Worm (Caenorhabditis elegans) whole organism, young adult: ENCODE data around the gene Y37D8A.26.

Experiments
- B0261.1 ChIP-seq: sonication (generic microtip); optimal IDR thresholded peaks from 2 replicates; lab custom pipeline; 2016; ENCODE audit warnings: mild to moderate bottlenecking, missing genetic modification characterization, moderate library complexity, missing compliant biosample characterization
- F39B2.1 ChIP-seq: fragments of 200-800 bp; sonication (Bioruptor generic); IDR thresholded peaks from 2 replicates; pipeline ENCODE4 v1.3.6; 2022; ENCODE audit warnings: missing genetic modification reagents, missing genetic modification characterization, missing compliant biosample characterization
- T07F8.4 ChIP-seq: sonication (generic microtip); optimal IDR thresholded peaks from 2 replicates; lab custom pipeline; 2016; ENCODE audit warnings: mild to moderate bottlenecking, missing genetic modification characterization, moderate library complexity, missing compliant biosample characterization
- T26A5.8 ChIP-seq: sonication (generic microtip); optimal IDR thresholded peaks from 2 replicates; lab custom pipeline; 2016; ENCODE audit warnings: missing genetic modification characterization, missing compliant biosample characterization
- aptf-2 ChIP-seq: fragments of 200-800 bp; sonication (Bioruptor generic); conservative IDR thresholded peaks from 2 replicates; pipeline ENCODE4 v1.3.6; 2022; ENCODE audit warnings: missing genetic modification reagents, missing genetic modification characterization, missing compliant biosample characterization
- atf-7 ChIP-seq: sonication (generic microtip); optimal IDR thresholded peaks from 2 replicates; lab custom pipeline; 2017; ENCODE audit warnings: mild to moderate bottlenecking, missing genetic modification characterization, missing compliant biosample characterization
- attf-3 ChIP-seq: fragments of 200-800 bp; sonication (Bioruptor generic); conservative IDR thresholded peaks from 2 replicates; pipeline ENCODE4 v1.3.6; 2022; ENCODE audit warnings: missing genetic modification reagents, missing genetic modification characterization, missing compliant biosample characterization
- attf-5 ChIP-seq: fragments of 200-800 bp; sonication (Bioruptor generic); optimal IDR thresholded peaks from 2 replicates; lab custom pipeline; 2018; ENCODE audit warnings: mild to moderate bottlenecking, missing genetic modification characterization, missing compliant biosample characterization
- bed-2 ChIP-seq: fragments of 200-800 bp; sonication (Bioruptor generic); IDR thresholded peaks from 2 replicates; pipeline ENCODE4 v1.3.6; 2022; ENCODE audit warnings: missing genetic modification reagents, missing genetic modification characterization, missing compliant biosample characterization
- ccch-3 ChIP-seq: fragments of 200-800 bp; sonication (Bioruptor generic); optimal IDR thresholded peaks from 2 replicates; lab custom pipeline; 2018; ENCODE audit warnings: mild to moderate bottlenecking, missing genetic modification characterization, missing compliant biosample characterization
- cebp-1 ChIP-seq, 2 experiments: fragments of 200-800 bp in 1 of 2; sonication (Bioruptor generic) in 1 of 2; sonication (generic microtip) in 1 of 2; IDR thresholded peaks in 1 of 2; optimal IDR thresholded peaks in 1 of 2; 2 replicates each; pipeline versions ENCODE4 v1.3.6 to Lab custom; 2017 to 2022; ENCODE audit warnings: missing compliant biosample characterization in 2 of 2, missing genetic modification characterization in 2 of 2, mild to moderate bottlenecking in 1 of 2, missing genetic modification reagents in 1 of 2, moderate library complexity in 1 of 2
- cebp-2 ChIP-seq: fragments of 200-800 bp; sonication (Bioruptor generic); IDR thresholded peaks from 2 replicates; pipeline ENCODE4 v1.3.6; 2022; ENCODE audit warnings: missing genetic modification characterization, missing compliant biosample characterization
- chd-7 ChIP-seq: sonication (generic microtip); optimal IDR thresholded peaks from 2 replicates; lab custom pipeline; 2016; ENCODE audit warnings: mild to moderate bottlenecking, missing genetic modification characterization, moderate library complexity, missing compliant biosample characterization
- die-1 ChIP-seq: sonication (generic microtip); optimal IDR thresholded peaks from 2 replicates; lab custom pipeline; 2016; ENCODE audit warnings: missing genotype, mild to moderate bottlenecking, missing genetic modification characterization, missing compliant biosample characterization
- dpff-1 ChIP-seq: sonication (generic microtip); optimal IDR thresholded peaks from 2 replicates; lab custom pipeline; 2017; ENCODE audit warnings: mild to moderate bottlenecking, missing genetic modification characterization, missing compliant biosample characterization
- efl-1 ChIP-seq: fragments of 150-350 bp; optimal IDR thresholded peaks from 2 replicates; lab custom pipeline; 2014; ENCODE audit warnings: missing biosample characterization, missing genetic modification reagents, missing genetic modification characterization
- egrh-3 ChIP-seq: fragments of 200-800 bp; sonication (Bioruptor generic); IDR thresholded peaks from 2 replicates; pipeline ENCODE4 v1.3.6; 2022; ENCODE audit warnings: missing genetic modification reagents, missing genetic modification characterization, missing compliant biosample characterization
- hmg-1.2 ChIP-seq: fragments of 200-800 bp; sonication (Bioruptor generic); IDR thresholded peaks from 2 replicates; pipeline ENCODE4 v1.3.6; 2022; ENCODE audit warnings: missing genetic modification reagents, missing genetic modification characterization, missing compliant biosample characterization
- hmg-20 ChIP-seq: fragments of 200-800 bp; sonication (Bioruptor generic); IDR thresholded peaks from 2 replicates; pipeline ENCODE4 v1.3.6; 2022; ENCODE audit warnings: missing genetic modification reagents, missing genetic modification characterization, missing compliant biosample characterization
- let-526 ChIP-seq: fragments of 200-800 bp; sonication (Bioruptor generic); IDR thresholded peaks from 2 replicates; pipeline ENCODE4 v1.3.6; 2022; ENCODE audit warnings: missing genetic modification reagents, missing genetic modification characterization, missing compliant biosample characterization
- lin-26 ChIP-seq: fragments of 200-800 bp; sonication (Bioruptor generic); IDR thresholded peaks from 2 replicates; pipeline ENCODE4 v1.3.6; 2022; ENCODE audit warnings: missing genetic modification reagents, missing genetic modification characterization, missing compliant biosample characterization
- lin-54 ChIP-seq: fragments of 200-800 bp; sonication (Bioruptor generic); optimal IDR thresholded peaks from 2 replicates; lab custom pipeline; 2018; ENCODE audit warnings: mild to moderate bottlenecking, missing genetic modification characterization, missing compliant biosample characterization
- lir-1 ChIP-seq: fragments of 200-800 bp; sonication (Bioruptor generic); conservative IDR thresholded peaks from 2 replicates; pipeline ENCODE4 v1.3.6; 2022; ENCODE audit warnings: missing genetic modification reagents, missing genetic modification characterization, missing compliant biosample characterization
- madf-6 ChIP-seq: fragments of 200-800 bp; sonication (Bioruptor generic); IDR thresholded peaks from 2 replicates; pipeline ENCODE4 v1.3.6; 2022; ENCODE audit warnings: missing genetic modification reagents, missing genetic modification characterization, missing compliant biosample characterization
- madf-8 ChIP-seq: fragments of 200-800 bp; sonication (Bioruptor generic); conservative IDR thresholded peaks from 2 replicates; pipeline ENCODE4 v1.3.6; 2022; ENCODE audit warnings: missing genetic modification reagents, missing genetic modification characterization, missing compliant biosample characterization
- nfyb-1 ChIP-seq: fragments of 200-800 bp; sonication (Bioruptor generic); IDR thresholded peaks from 2 replicates; pipeline ENCODE4 v1.3.6; 2022; ENCODE audit warnings: missing genetic modification reagents, missing genetic modification characterization, missing compliant biosample characterization
- nhr-80 ChIP-seq: sonication (generic microtip); optimal IDR thresholded peaks from 2 replicates; lab custom pipeline; 2016; ENCODE audit warnings: missing genetic modification characterization, missing compliant biosample characterization
- pha-4 ChIP-seq: fragments of 150-350 bp; sonication (generic microtip); optimal IDR thresholded peaks from 2 replicates; lab custom pipeline; 2014; ENCODE audit warnings: missing biosample characterization, missing genetic modification reagents, missing genetic modification characterization
- rcor-1 ChIP-seq: fragments of 200-800 bp; sonication (Bioruptor generic); IDR thresholded peaks from 2 replicates; pipeline ENCODE4 v1.3.6; 2022; ENCODE audit warnings: missing genetic modification reagents, missing genetic modification characterization, missing compliant biosample characterization
- rec-8 ChIP-seq, 2 experiments: sonication (generic microtip); optimal IDR thresholded peaks; 2 replicates each; lab custom pipeline; 2016; ENCODE audit warnings: mild to moderate bottlenecking in 2 of 2, missing genetic modification characterization in 2 of 2, missing genetic modification reagents in 2 of 2, missing genotype in 2 of 2, missing biosample characterization in 1 of 2, missing compliant biosample characterization in 1 of 2, moderate library complexity in 1 of 2
- snpc-4 ChIP-seq, 5 experiments: fragments of 150-350 bp in 1 of 5; sonication (generic microtip) in 4 of 5; optimal IDR thresholded peaks; 2 replicates each; lab custom pipeline; 2014 to 2018; ENCODE audit warnings: missing genetic modification characterization in 5 of 5, missing biosample characterization in 3 of 5, antibody characterized with exemption in 2 of 5, mild to moderate bottlenecking in 2 of 5, missing compliant biosample characterization in 2 of 5, missing genotype in 2 of 5, moderate library complexity in 2 of 5, missing genetic modification reagents in 1 of 5
- somi-1 ChIP-seq: fragments of 200-800 bp; sonication (Bioruptor generic); optimal IDR thresholded peaks from 2 replicates; lab custom pipeline; 2018; ENCODE audit warnings: mild to moderate bottlenecking, missing genetic modification characterization, missing compliant biosample characterization
- sptf-2 ChIP-seq: fragments of 200-800 bp; sonication (Bioruptor generic); optimal IDR thresholded peaks from 2 replicates; lab custom pipeline; 2018; ENCODE audit warnings: mild to moderate bottlenecking, missing genetic modification characterization, missing compliant biosample characterization
- tbp1 ChIP-seq: fragments of 200-800 bp; sonication (Bioruptor generic); optimal IDR thresholded peaks from 2 replicates; lab custom pipeline; 2018; ENCODE audit warnings: mild to moderate bottlenecking, missing genetic modification characterization, missing compliant biosample characterization
- zfh-2 ChIP-seq: fragments of 200-800 bp; sonication (Bioruptor generic); conservative IDR thresholded peaks from 2 replicates; pipeline ENCODE4 v1.3.6; 2022; ENCODE audit warnings: missing genetic modification reagents, missing genetic modification characterization, missing compliant biosample characterization
- ztf-18 ChIP-seq: sonication (generic microtip); optimal IDR thresholded peaks from 2 replicates; lab custom pipeline; 2016; ENCODE audit warnings: missing genotype, mild to moderate bottlenecking, missing genetic modification characterization, missing compliant biosample characterization
- ztf-22 ChIP-seq: fragments of 200-800 bp; sonication (Bioruptor generic); optimal IDR thresholded peaks from 2 replicates; lab custom pipeline; 2018; ENCODE audit warnings: mild to moderate bottlenecking, missing genetic modification characterization, moderate library complexity, missing compliant biosample characterization
- ztf-26 ChIP-seq: sonication (generic microtip); optimal IDR thresholded peaks from 2 replicates; lab custom pipeline; 2017; ENCODE audit warnings: missing genetic modification characterization, missing compliant biosample characterization
- ztf-28 ChIP-seq: fragments of 200-800 bp; sonication (Bioruptor generic); IDR thresholded peaks from 2 replicates; pipeline ENCODE4 v1.3.6; 2022; ENCODE audit warnings: missing genetic modification reagents, missing genetic modification characterization, missing compliant biosample characterization

The Y37D8A.26 gene

ce11 chrIII:12840204-12840603 lies 16.3 kb downstream of the Y37D8A.26 start:
- TF ChIP-seq cebp-2 (no peak), madf-8 (GFP tag; lab: Robert Waterston, UW) (0 out of 2 replicates have a peak, but pooled peaks have one; percentile 11), efl-1 (peak; percentile 50), lir-1 (GFP tag; lab: Robert Waterston, UW) (no peak), T26A5.8 (tag; lab: Kevin White, UChicago) (no peak), ztf-28 (GFP tag; lab: Robert Waterston, UW) (no peak), rcor-1 (GFP tag; lab: Robert Waterston, UW) (no peak), madf-6 (GFP tag; lab: Robert Waterston, UW) (peak; percentile 52; the same call in 1 of the 2 replicates), aptf-2 (GFP tag; lab: Robert Waterston, UW) (peak; percentile 88), ztf-18 (tag; lab: Kevin White, UChicago) (no peak), pha-4 (tag; lab: Kevin White, UChicago) (no peak), hmg-20 (GFP tag; lab: Robert Waterston, UW) (no peak), rec-8 (tag; optimal IDR thresholded peaks at IDR 0.05; lab: Kevin White, UChicago) (no peak)

ce11 chrIII:12838913-12839366 lies 17.6 kb downstream of the Y37D8A.26 start, which contains the start of gene Y37D8A.4:
Y37D8A.4 (minus strand) TSS chrIII:12838963.
- TF ChIP-seq chd-7 (tag; lab: Kevin White, UChicago) (peak; percentile 34), bed-2 (no peak), lin-26 (GFP tag; lab: Robert Waterston, UW) (0 out of 2 replicates have a peak, but pooled peaks have one; percentile 30), egrh-3 (GFP tag; lab: Robert Waterston, UW) (peak; percentile 93), nfyb-1 (0 out of 2 replicates have a peak, but pooled peaks have one; percentile 9), attf-3 (no peak), sptf-2 (GFP tag; lab: Kevin White, UChicago) (no peak), T07F8.4 (tag; lab: Kevin White, UChicago) (no peak), hmg-1.2 (GFP tag; lab: Robert Waterston, UW) (peak; percentile 40; the same call in 1 of the 2 replicates), lir-1 (GFP tag; lab: Robert Waterston, UW) (no peak), ztf-22 (GFP tag; lab: Kevin White, UChicago) (peak; percentile 44), cebp-1 (GFP tag; IDR thresholded peaks at IDR 0.05; lab: Robert Waterston, UW) (no peak), cebp-1 (tag; optimal IDR thresholded peaks at IDR 0.05; lab: Kevin White, UChicago) (peak; percentile 69), zfh-2 (GFP tag; lab: Robert Waterston, UW) (peak; percentile 82), somi-1 (GFP tag; lab: Kevin White, UChicago) (peak; percentile 67), B0261.1 (tag; lab: Kevin White, UChicago) (no peak), dpff-1 (no peak), let-526 (GFP tag; lab: Robert Waterston, UW) (no peak), die-1 (tag; lab: Kevin White, UChicago) (no peak), nhr-80 (tag; lab: Kevin White, UChicago) (peak; percentile 57), tbp1 (GFP tag; lab: Kevin White, UChicago) (peak; percentile 48), ztf-26 (tag; lab: Kevin White, UChicago) (peak; percentile 76), F39B2.1 (GFP tag; lab: Robert Waterston, UW) (no peak), attf-5 (GFP tag; lab: Kevin White, UChicago) (peak; percentile 59), ccch-3 (GFP tag; lab: Kevin White, UChicago) (no peak), snpc-4 (GFP tag; optimal IDR thresholded peaks at IDR 0.05; lab: Kevin White, UChicago) (no peak), snpc-4 (tag; optimal IDR thresholded peaks at IDR 0.05; lab: Kevin White, UChicago) (no peak), lin-54 (peak; percentile 23), atf-7 (no peak)
